Worm (Caenorhabditis elegans) whole organism, young adult: ENCODE data around the gene gldi-5.

Source experiments
- F39B2.1 ChIP-seq: fragments of 200-800 bp; sonication (Bioruptor generic); IDR thresholded peaks from 2 replicates; pipeline ENCODE4 v1.3.6; 2022; ENCODE audit warnings: missing genetic modification reagents, missing genetic modification characterization, missing compliant biosample characterization
- F55B11.4 ChIP-seq: sonication (generic microtip); optimal IDR thresholded peaks from 2 replicates; lab custom pipeline; 2016; ENCODE audit warnings: missing compliant biosample characterization, missing genetic modification characterization, borderline replicate concordance; ENCODE audit not compliant: insufficient read depth
- Y67H2A.10 ChIP-seq: fragments of 200-800 bp; sonication (Bioruptor generic); conservative IDR thresholded peaks from 2 replicates; pipeline ENCODE4 v1.3.6; 2022; ENCODE audit warnings: missing genetic modification reagents, missing genetic modification characterization, missing compliant biosample characterization
- lin-40 ChIP-seq: sonication (generic microtip); optimal IDR thresholded peaks from 2 replicates; lab custom pipeline; 2016; ENCODE audit warnings: missing genetic modification characterization, mild to moderate bottlenecking, missing compliant biosample characterization, missing genotype, missing genetic modification reagents
- madf-3 ChIP-seq: fragments of 200-800 bp; sonication (Bioruptor generic); IDR thresholded peaks from 2 replicates; pipeline ENCODE4 v1.3.6; 2022; ENCODE audit warnings: missing genetic modification reagents, missing genetic modification characterization, missing compliant biosample characterization
- repo-1 ChIP-seq: sonication (generic microtip); optimal IDR thresholded peaks from 2 replicates; lab custom pipeline; 2017; ENCODE audit warnings: mild to moderate bottlenecking, missing genetic modification characterization, missing compliant biosample characterization
- sea-2 ChIP-seq: fragments of 200-800 bp; sonication (Bioruptor generic); IDR thresholded peaks from 2 replicates; pipeline ENCODE4 v1.3.6; 2022; ENCODE audit warnings: missing genetic modification characterization, missing compliant biosample characterization
- tbp1 ChIP-seq: fragments of 200-800 bp; sonication (Bioruptor generic); optimal IDR thresholded peaks from 2 replicates; lab custom pipeline; 2018; ENCODE audit warnings: mild to moderate bottlenecking, missing genetic modification characterization, missing compliant biosample characterization
- unc-62 ChIP-seq: fragments of 150-350 bp; optimal IDR thresholded peaks from 2 replicates; lab custom pipeline; 2014; ENCODE audit warnings: missing biosample characterization, missing genetic modification reagents, missing genetic modification characterization
- ztf-26 ChIP-seq: sonication (generic microtip); optimal IDR thresholded peaks from 2 replicates; lab custom pipeline; 2017; ENCODE audit warnings: missing genetic modification characterization, missing compliant biosample characterization

DNA sequence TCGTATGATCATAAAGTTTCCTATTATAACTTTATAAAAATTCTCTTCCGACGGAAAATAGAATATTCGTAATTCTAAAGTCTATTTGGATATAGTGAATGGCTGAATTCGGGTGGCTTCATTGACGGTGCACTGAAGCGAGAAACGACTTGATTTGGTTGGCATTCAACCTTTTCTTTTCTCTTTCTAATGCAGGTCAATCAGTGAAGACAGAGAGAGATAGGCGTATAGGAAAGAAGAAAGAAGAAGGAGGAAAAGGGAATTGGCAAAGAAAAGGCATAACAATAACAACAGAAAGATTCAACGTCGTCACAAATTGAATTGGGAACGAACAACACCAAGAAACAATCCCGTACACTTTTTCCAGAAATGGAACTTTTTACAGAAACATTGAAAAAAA, 50.8 kb downstream of the gldi-5 start:
- TF ChIP-seq ztf-26 (tag; lab: Kevin White, UChicago) (no peak), tbp1 (GFP tag; lab: Kevin White, UChicago) (no peak), F39B2.1 (GFP tag; lab: Robert Waterston, UW) (no peak), unc-62 (GFP tag; lab: Kevin White, UChicago) (no peak), Y67H2A.10 (no peak), repo-1 (tag; lab: Kevin White, UChicago) (no peak), F55B11.4 (no peak), sea-2 (GFP tag; lab: Robert Waterston, UW) (no peak), lin-40 (tag; lab: Kevin White, UChicago) (no peak), madf-3 (GFP tag; lab: Robert Waterston, UW) (no peak)
